Worm (Caenorhabditis elegans): ENCODE data around the gene der-2.

DNA sequence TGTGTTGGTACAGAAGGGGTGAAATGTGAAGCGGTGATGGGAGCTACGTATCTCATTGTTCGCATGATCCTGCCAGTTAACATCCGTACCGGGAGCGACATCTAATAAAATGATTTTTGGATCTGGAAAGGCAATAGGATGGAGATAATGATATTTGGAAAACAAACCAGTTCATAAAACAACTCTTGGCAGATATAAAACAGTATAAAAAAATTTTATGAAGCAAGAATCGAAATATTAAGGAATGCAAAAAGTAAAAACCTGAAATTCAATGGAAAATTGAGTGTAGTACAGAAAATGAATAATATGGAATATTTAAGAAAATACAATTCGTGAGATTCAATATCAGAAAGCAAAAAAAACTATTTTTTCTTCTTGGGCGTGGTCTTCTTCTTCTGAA is 3.7 kb upstream of the der-2 start, which contains the start of gene hsp-75:
- no peak for TF ChIP-seq ceh-82 (tag; optimal IDR thresholded peaks at IDR 0.05)
- no peak for TF ChIP-seq nhr-237 (tag; optimal IDR thresholded peaks at IDR 0.05)
- TF ChIP-seq jun-1 (tag; optimal IDR thresholded peaks at IDR 0.05): no peak
- TF ChIP-seq fkh-10 (GFP tag; optimal IDR thresholded peaks at IDR 0.05): no peak
- TF ChIP-seq pqm-1 (tag; optimal IDR thresholded peaks at IDR 0.05): no peak
- TF ChIP-seq ama-1 (optimal IDR thresholded peaks at IDR 0.05): no peak
- TF ChIP-seq pha-4 (GFP tag; IDR thresholded peaks at IDR 0.05): no peak
- TF ChIP-seq pha-4 (tag; optimal IDR thresholded peaks at IDR 0.05): no peak
- no peak for TF ChIP-seq dmd-6 (GFP tag; IDR thresholded peaks at IDR 0.05)
- TF ChIP-seq daf-12 (tag; optimal IDR thresholded peaks at IDR 0.05): no peak
- no peak for TF ChIP-seq D1046.2 (GFP tag; IDR thresholded peaks at IDR 0.05)
- no peak for TF ChIP-seq nhr-77 (tag; optimal IDR thresholded peaks at IDR 0.05)
